Worm (Caenorhabditis elegans): ENCODE results near the gene otpl-1.

otpl-1 gene

DNA sequence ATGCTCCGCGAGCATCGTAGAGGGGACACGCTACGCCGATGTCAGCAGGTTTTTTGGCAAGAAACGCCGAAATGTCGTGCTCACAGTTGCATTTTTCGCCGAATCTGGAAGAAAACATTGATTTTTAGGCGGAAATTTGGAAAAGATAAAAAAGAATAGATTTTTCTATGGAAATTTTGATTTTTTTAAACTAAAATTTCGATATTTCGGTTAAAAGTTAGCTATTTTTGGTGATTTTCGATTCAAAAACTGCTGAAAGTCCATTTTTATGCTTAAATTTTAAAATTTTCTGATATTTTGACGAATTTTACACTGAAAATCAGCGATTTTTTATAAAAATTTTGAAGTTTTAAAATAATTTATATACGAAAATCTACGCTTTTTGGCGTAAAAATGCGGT, 28.6 kb downstream of the otpl-1 start:
- TF ChIP-seq flt-1 (GFP tag; IDR thresholded peaks at IDR 0.05), result no peak
- no peak for TF ChIP-seq klf-2 (GFP tag; conservative IDR thresholded peaks at IDR 0.05)
- TF ChIP-seq ref-1 (GFP tag; conservative IDR thresholded peaks at IDR 0.05), result no peak
- no peak for TF ChIP-seq med-1 (GFP tag; optimal IDR thresholded peaks at IDR 0.05; ENCODE audit: insufficient read depth)
- TF ChIP-seq tab-1 (GFP tag; IDR thresholded peaks at IDR 0.05), result no peak
- no peak for TF ChIP-seq ztf-23 (GFP tag; IDR thresholded peaks at IDR 0.05)
- no peak for TF ChIP-seq ztf-29 (GFP tag; IDR thresholded peaks at IDR 0.05)
- no peak for TF ChIP-seq cog-1 (tag; optimal IDR thresholded peaks at IDR 0.05)
- no peak for TF ChIP-seq T22C8.4 (GFP tag; IDR thresholded peaks at IDR 0.05)

ce11 chrIV:3598452-3598851, 29.7 kb downstream of the otpl-1 start, which contains the start of gene Y37E11B.5:
Gene Y37E11B.5, minus strand, starts transcription at chrIV:3598552.
- TF ChIP-seq ref-1 (GFP tag; conservative IDR thresholded peaks at IDR 0.05) (no peak), klf-2 (GFP tag; conservative IDR thresholded peaks at IDR 0.05) (no peak), flt-1 (GFP tag; IDR thresholded peaks at IDR 0.05) (no peak), ztf-29 (GFP tag; IDR thresholded peaks at IDR 0.05) (no peak), tab-1 (GFP tag; IDR thresholded peaks at IDR 0.05) (no peak), cog-1 (tag; optimal IDR thresholded peaks at IDR 0.05) (no peak), T22C8.4 (GFP tag; IDR thresholded peaks at IDR 0.05) (no peak), ztf-23 (GFP tag; IDR thresholded peaks at IDR 0.05) (no peak), med-1 (GFP tag; optimal IDR thresholded peaks at IDR 0.05; ENCODE audit: insufficient read depth) (no peak)

DNA sequence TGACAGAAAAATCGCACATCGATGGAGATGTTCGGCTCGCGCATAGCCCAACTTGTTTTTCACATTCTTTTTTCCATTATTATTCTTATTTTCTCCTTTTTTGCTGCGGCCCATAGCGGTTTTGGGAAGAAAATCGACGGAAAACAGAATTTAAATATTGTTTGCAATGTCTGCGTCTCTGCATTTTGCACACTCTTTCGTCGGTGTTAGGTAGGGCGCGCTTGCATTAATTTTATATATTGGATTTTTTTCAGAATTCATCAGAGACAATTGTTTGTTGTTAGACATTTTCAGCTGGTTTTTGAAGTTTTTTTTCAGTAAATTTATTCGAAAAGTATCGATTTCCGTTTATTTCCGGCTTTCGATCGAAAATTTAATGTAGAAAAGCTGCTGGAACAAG, 30.3 kb downstream of the otpl-1 start, which contains the start of gene Y37E11B.6:
Gene Y37E11B.6 (minus strand): TSS at position 181 of the 400 bp plus-strand sequence.
- no peak for TF ChIP-seq ztf-29 (GFP tag; IDR thresholded peaks at IDR 0.05)
- no peak for TF ChIP-seq cog-1 (tag; optimal IDR thresholded peaks at IDR 0.05)
- no peak for TF ChIP-seq ref-1 (GFP tag; conservative IDR thresholded peaks at IDR 0.05)
- TF ChIP-seq tab-1 (GFP tag; IDR thresholded peaks at IDR 0.05), result no peak
- no peak for TF ChIP-seq ztf-23 (GFP tag; IDR thresholded peaks at IDR 0.05)
- TF ChIP-seq flt-1 (GFP tag; IDR thresholded peaks at IDR 0.05), result no peak
- TF ChIP-seq med-1 (GFP tag; optimal IDR thresholded peaks at IDR 0.05; ENCODE audit: insufficient read depth), result no peak
- TF ChIP-seq T22C8.4 (GFP tag; IDR thresholded peaks at IDR 0.05), result no peak
- TF ChIP-seq klf-2 (GFP tag; conservative IDR thresholded peaks at IDR 0.05), result no peak

- TF ChIP-seq med-1 (GFP tag; optimal IDR thresholded peaks at IDR 0.05; ENCODE audit: insufficient read depth), result no peak
- no peak for TF ChIP-seq flt-1 (GFP tag; IDR thresholded peaks at IDR 0.05)
- no peak for TF ChIP-seq ref-1 (GFP tag; conservative IDR thresholded peaks at IDR 0.05)
- TF ChIP-seq tab-1 (GFP tag; IDR thresholded peaks at IDR 0.05), result no peak
- TF ChIP-seq ztf-29 (GFP tag; IDR thresholded peaks at IDR 0.05), result no peak
- TF ChIP-seq cog-1 (tag; optimal IDR thresholded peaks at IDR 0.05), result no peak
- no peak for TF ChIP-seq ztf-23 (GFP tag; IDR thresholded peaks at IDR 0.05)
- no peak for TF ChIP-seq T22C8.4 (GFP tag; IDR thresholded peaks at IDR 0.05)
- TF ChIP-seq klf-2 (GFP tag; conservative IDR thresholded peaks at IDR 0.05), result no peak
Observed at ce11 chrIV:3599958-3600357, 31.2 kb downstream of the otpl-1 start, which contains the start of gene Y37E11B.7. Gene Y37E11B.7, minus strand, starts transcription at chrIV:3600164.

- no peak for TF ChIP-seq cog-1 (tag; optimal IDR thresholded peaks at IDR 0.05)
Observed at ce11 chrIV:3601846-3602245, 33.1 kb downstream of the otpl-1 start.

DNA sequence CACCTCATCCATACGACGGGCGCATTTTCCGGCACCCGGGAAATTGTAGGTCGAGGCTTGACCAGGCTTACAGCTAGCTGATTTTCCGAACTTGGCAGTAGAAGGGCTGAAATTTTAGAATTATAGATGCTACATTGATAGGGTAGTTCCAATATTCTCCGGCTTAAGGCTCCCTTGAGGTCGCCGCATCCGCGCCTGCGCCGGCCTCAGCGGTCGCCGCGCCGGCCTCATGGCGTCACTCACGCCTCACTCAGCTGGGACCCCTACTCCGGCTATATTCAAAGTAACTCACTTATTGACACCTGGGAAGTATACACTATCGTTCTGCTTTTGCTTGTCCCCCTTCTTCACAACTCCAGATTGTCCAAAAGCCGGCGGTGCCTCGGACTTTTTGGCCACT, 35.3 kb downstream of the otpl-1 start:
- TF ChIP-seq ref-1 (GFP tag; conservative IDR thresholded peaks at IDR 0.05) (no peak), flt-1 (GFP tag; IDR thresholded peaks at IDR 0.05) (no peak), klf-2 (GFP tag; conservative IDR thresholded peaks at IDR 0.05) (no peak), tab-1 (GFP tag; IDR thresholded peaks at IDR 0.05) (no peak), med-1 (GFP tag; optimal IDR thresholded peaks at IDR 0.05; ENCODE audit: insufficient read depth) (no peak), ztf-29 (GFP tag; IDR thresholded peaks at IDR 0.05) (no peak), cog-1 (tag; optimal IDR thresholded peaks at IDR 0.05) (no peak), ztf-23 (GFP tag; IDR thresholded peaks at IDR 0.05) (no peak)

- TF ChIP-seq T22C8.4 (GFP tag; IDR thresholded peaks at IDR 0.05), result no peak
- no peak for TF ChIP-seq med-1 (GFP tag; optimal IDR thresholded peaks at IDR 0.05; ENCODE audit: insufficient read depth)
- TF ChIP-seq tab-1 (GFP tag; IDR thresholded peaks at IDR 0.05), result no peak
- no peak for TF ChIP-seq klf-2 (GFP tag; conservative IDR thresholded peaks at IDR 0.05)
- TF ChIP-seq cog-1 (tag; optimal IDR thresholded peaks at IDR 0.05), result no peak
- TF ChIP-seq ztf-23 (GFP tag; IDR thresholded peaks at IDR 0.05), result no peak
- no peak for TF ChIP-seq ref-1 (GFP tag; conservative IDR thresholded peaks at IDR 0.05)
- TF ChIP-seq ztf-29 (GFP tag; IDR thresholded peaks at IDR 0.05), result no peak
- no peak for TF ChIP-seq flt-1 (GFP tag; IDR thresholded peaks at IDR 0.05)
Observed at ce11 chrIV:3606285-3606834, 37.6 kb downstream of the otpl-1 start, which contains the start of the genes Y37E11B.10 and kgb-2. Gene Y37E11B.10, minus strand, starts transcription at chrIV:3606466. Gene kgb-2, plus strand, starts transcription at chrIV:3606784.

- no peak for TF ChIP-seq ztf-29 (GFP tag; IDR thresholded peaks at IDR 0.05)
- no peak for TF ChIP-seq klf-2 (GFP tag; conservative IDR thresholded peaks at IDR 0.05)
- TF ChIP-seq T22C8.4 (GFP tag; IDR thresholded peaks at IDR 0.05), result no peak
- TF ChIP-seq med-1 (GFP tag; optimal IDR thresholded peaks at IDR 0.05; ENCODE audit: insufficient read depth), result no peak
- TF ChIP-seq ref-1 (GFP tag; conservative IDR thresholded peaks at IDR 0.05), result no peak
- no peak for TF ChIP-seq ztf-23 (GFP tag; IDR thresholded peaks at IDR 0.05)
- no peak for TF ChIP-seq cog-1 (tag; optimal IDR thresholded peaks at IDR 0.05)
- TF ChIP-seq flt-1 (GFP tag; IDR thresholded peaks at IDR 0.05), result no peak
- TF ChIP-seq tab-1 (GFP tag; IDR thresholded peaks at IDR 0.05), result no peak
Observed at ce11 chrIV:3608547-3609222, 39.9 kb downstream of the otpl-1 start.

- TF ChIP-seq med-1 (GFP tag; optimal IDR thresholded peaks at IDR 0.05; ENCODE audit: insufficient read depth) (no peak), ref-1 (GFP tag; conservative IDR thresholded peaks at IDR 0.05) (no peak), T22C8.4 (GFP tag; IDR thresholded peaks at IDR 0.05) (no peak), ztf-29 (GFP tag; IDR thresholded peaks at IDR 0.05) (no peak), tab-1 (GFP tag; IDR thresholded peaks at IDR 0.05) (no peak), cog-1 (tag; optimal IDR thresholded peaks at IDR 0.05) (no peak), ztf-23 (GFP tag; IDR thresholded peaks at IDR 0.05) (no peak), flt-1 (GFP tag; IDR thresholded peaks at IDR 0.05) (no peak), klf-2 (GFP tag; conservative IDR thresholded peaks at IDR 0.05) (no peak)
Observed at ce11 chrIV:3610987-3611386, 42.2 kb downstream of the otpl-1 start.
